Fruit fly (Drosophila melanogaster): ENCODE data around the gene Jwa.

Jwa gene

dm6 chr2L:18707844-18708238, 2.3 kb upstream of the Jwa start (continued):
- TF ChIP-seq trem (tag; optimal IDR thresholded peaks at IDR 0.05) (no peak), CG13775 (GFP tag; optimal IDR thresholded peaks at IDR 0.05) (no peak), CG8388 (GFP tag; optimal IDR thresholded peaks at IDR 0.05) (peak; percentile 44), pan (optimal IDR thresholded peaks at IDR 0.05) (no peak), pan (GFP tag; optimal IDR thresholded peaks at IDR 0.05 in 1 of 2, IDR thresholded peaks at IDR 0.05 in 1 of 2) (peak in 1 of 2 experiments; percentile 41), Hr78 (GFP tag; optimal IDR thresholded peaks at IDR 0.05) (no peak), CG4282 (GFP tag; optimal IDR thresholded peaks at IDR 0.05) (no peak), CG15011 (GFP tag; optimal IDR thresholded peaks at IDR 0.05) (no peak), CG34376 (GFP tag; optimal IDR thresholded peaks at IDR 0.05) (no peak), CG8944 (GFP tag; optimal IDR thresholded peaks at IDR 0.05) (no peak), cwo (GFP tag; optimal IDR thresholded peaks at IDR 0.05) (peak; percentile 53), CG9215 (GFP tag; IDR thresholded peaks at IDR 0.05) (no peak), wek (GFP tag; optimal IDR thresholded peaks at IDR 0.05) (peak; percentile 30), CG12769 (tag; optimal IDR thresholded peaks at IDR 0.05) (peak; percentile 43), CG16815 (GFP tag; optimal IDR thresholded peaks at IDR 0.05) (no peak), Hr51 (GFP tag; optimal IDR thresholded peaks at IDR 0.05) (peak in 1 of 2 experiments; percentile 26), scrt (GFP tag; optimal IDR thresholded peaks at IDR 0.05) (no peak), Hr3 (GFP tag; optimal IDR thresholded peaks at IDR 0.05) (peak; percentile 23), Neu2 (GFP tag; optimal IDR thresholded peaks at IDR 0.05; ENCODE audit: borderline replicate concordance) (no peak), rib (GFP tag; IDR thresholded peaks at IDR 0.05) (no peak), CG18764 (GFP tag; optimal IDR thresholded peaks at IDR 0.05) (no peak), CG3995 (GFP tag; optimal IDR thresholded peaks at IDR 0.05) (no peak), luna (GFP tag; optimal IDR thresholded peaks at IDR 0.05) (peak; percentile 21), Sry-δ (GFP tag; optimal IDR thresholded peaks at IDR 0.05) (no peak), CG2712 (tag; optimal IDR thresholded peaks at IDR 0.05) (peak; percentile 4), Spps (tag; optimal IDR thresholded peaks at IDR 0.05) (no peak), CG5953 (GFP tag; IDR thresholded peaks at IDR 0.05) (no peak), CG12219 (GFP tag; optimal IDR thresholded peaks at IDR 0.05) (no peak), pho (GFP tag; optimal IDR thresholded peaks at IDR 0.05) (peak; percentile 37), pnt (GFP tag; optimal IDR thresholded peaks at IDR 0.05) (no peak), vfl (GFP tag; optimal IDR thresholded peaks at IDR 0.05) (peak; percentile 16), CG15514 (GFP tag; optimal IDR thresholded peaks at IDR 0.05) (peak; percentile 32), E2f1 (GFP tag; IDR thresholded peaks at IDR 0.05) (no peak), Antp (GFP tag; optimal IDR thresholded peaks at IDR 0.05) (peak; percentile 3), CG10565 (GFP tag; optimal IDR thresholded peaks at IDR 0.05) (no peak), zfh2 (GFP tag; optimal IDR thresholded peaks at IDR 0.05) (peak; percentile 9), esg (GFP tag; conservative IDR thresholded peaks at IDR 0.05) (no peak), CkIIα-i1 (GFP tag; IDR thresholded peaks at IDR 0.05) (no peak), bab2 (GFP tag; optimal IDR thresholded peaks at IDR 0.05) (peak; percentile 33), Dip3 (GFP tag; optimal IDR thresholded peaks at IDR 0.05) (peak; percentile 4), stwl (tag; optimal IDR thresholded peaks at IDR 0.05) (no peak), lilli (GFP tag; optimal IDR thresholded peaks at IDR 0.05) (peak; percentile 41), CG7271 (tag; optimal IDR thresholded peaks at IDR 0.05) (no peak), Pdp1 (GFP tag; optimal IDR thresholded peaks at IDR 0.05) (peak in 1 of 2 experiments; percentile 13), CG9727 (GFP tag; optimal IDR thresholded peaks at IDR 0.05) (no peak), CG32767 (GFP tag; IDR thresholded peaks at IDR 0.05) (no peak), BEAF-32 (GFP tag; optimal IDR thresholded peaks at IDR 0.05) (no peak), amos (GFP tag; IDR thresholded peaks at IDR 0.05; ENCODE audit: partially characterized antibody) (no peak), CG1603 (tag; optimal IDR thresholded peaks at IDR 0.05) (peak; percentile 10), CG7839 (tag; optimal IDR thresholded peaks at IDR 0.05) (peak; percentile 19), pros (GFP tag; optimal IDR thresholded peaks at IDR 0.05) (no peak)

Measured in whole organism, embryonic.